Worm (Caenorhabditis elegans) whole organism, mixed stage, embryonic: Measurements from ENCODE around the gene scl-9.
A peak's percentile ranks its signal among the peaks of the same experiment; 100 is the strongest.

Source experiments
- M03D4.4 ChIP-seq: sonication (generic microtip); optimal IDR thresholded peaks from 2 replicates; lab custom pipeline; 2017; ENCODE audit warnings: mild to moderate bottlenecking, missing genetic modification characterization, missing compliant biosample characterization
- bed-3 ChIP-seq: fragments of 200-800 bp; sonication (Bioruptor generic); optimal IDR thresholded peaks from 3 replicates; lab custom pipeline; 2018; ENCODE audit warnings: mild to moderate bottlenecking, missing genetic modification characterization, moderate library complexity, missing compliant biosample characterization
- blmp-1 ChIP-seq: fragments of 150-350 bp; optimal IDR thresholded peaks from 2 replicates; lab custom pipeline; 2014; ENCODE audit warnings: missing biosample characterization, missing genetic modification characterization
- ceh-39 ChIP-seq: fragments of 150-350 bp; optimal IDR thresholded peaks from 2 replicates; lab custom pipeline; 2014; ENCODE audit warnings: missing biosample characterization, missing genetic modification characterization
- ceh-43 ChIP-seq: fragments of 200-800 bp; sonication (Bioruptor generic); optimal IDR thresholded peaks from 2 replicates; lab custom pipeline; 2018; ENCODE audit warnings: mild to moderate bottlenecking, missing genetic modification characterization, moderate library complexity, missing compliant biosample characterization
- ceh-83 ChIP-seq: fragments of 200-800 bp; sonication (Bioruptor generic); optimal IDR thresholded peaks from 2 replicates; lab custom pipeline; 2018; ENCODE audit warnings: mild to moderate bottlenecking, missing genetic modification characterization, missing compliant biosample characterization
- ces-1 ChIP-seq: fragments of 150-350 bp; optimal IDR thresholded peaks from 2 replicates; lab custom pipeline; 2014; ENCODE audit warnings: missing biosample characterization, missing genetic modification reagents, missing genetic modification characterization
- cnd-1 ChIP-seq: fragments of 200-800 bp; sonication (Bioruptor generic); optimal IDR thresholded peaks from 2 replicates; lab custom pipeline; 2018; ENCODE audit warnings: mild to moderate bottlenecking, missing genetic modification characterization, missing compliant biosample characterization
- drap-1 ChIP-seq: fragments of 200-800 bp; sonication (Bioruptor generic); optimal IDR thresholded peaks from 3 replicates; lab custom pipeline; 2018; ENCODE audit warnings: mild to moderate bottlenecking, missing genetic modification characterization, missing compliant biosample characterization
- elt-1 ChIP-seq: sonication (generic microtip); optimal IDR thresholded peaks from 2 replicates; lab custom pipeline; 2017; ENCODE audit warnings: missing genetic modification characterization, mild to moderate bottlenecking, missing compliant biosample characterization, antibody characterized with exemption, moderate library complexity, borderline replicate concordance; ENCODE audit not compliant: insufficient read depth
- elt-3 ChIP-seq: fragments of 150-350 bp; optimal IDR thresholded peaks from 2 replicates; lab custom pipeline; 2014; ENCODE audit warnings: missing biosample characterization, missing genetic modification characterization
- flh-1 ChIP-seq: fragments of 200-800 bp; sonication (Bioruptor generic); optimal IDR thresholded peaks from 2 replicates; lab custom pipeline; 2018; ENCODE audit warnings: mild to moderate bottlenecking, missing genetic modification characterization, moderate library complexity, missing compliant biosample characterization
- ham-2 ChIP-seq: fragments of 200-800 bp; sonication (Bioruptor generic); optimal IDR thresholded peaks from 2 replicates; lab custom pipeline; 2018; ENCODE audit warnings: mild to moderate bottlenecking, missing genetic modification characterization, missing compliant biosample characterization
- hlh-1 ChIP-seq: fragments of 150-350 bp; optimal IDR thresholded peaks from 2 replicates; lab custom pipeline; 2014; ENCODE audit warnings: missing biosample characterization, missing genetic modification reagents, missing genetic modification characterization
- lin-13 ChIP-seq: fragments of 150-350 bp; optimal IDR thresholded peaks from 2 replicates; lab custom pipeline; 2014; ENCODE audit warnings: missing biosample characterization, missing genetic modification characterization
- lin-32 ChIP-seq: fragments of 200-800 bp; sonication (Bioruptor generic); optimal IDR thresholded peaks from 2 replicates; lab custom pipeline; 2018; ENCODE audit warnings: mild to moderate bottlenecking, missing genetic modification characterization, missing compliant biosample characterization
- lsy-2 ChIP-seq: fragments of 150-350 bp; optimal IDR thresholded peaks from 2 replicates; lab custom pipeline; 2014; ENCODE audit warnings: missing biosample characterization, missing genetic modification characterization
- mab-5 ChIP-seq: fragments of 150-350 bp; optimal IDR thresholded peaks from 2 replicates; lab custom pipeline; 2014; ENCODE audit warnings: missing biosample characterization, missing genetic modification characterization
- mep-1 ChIP-seq: fragments of 150-350 bp; optimal IDR thresholded peaks from 2 replicates; lab custom pipeline; 2017; ENCODE audit warnings: missing biosample characterization, missing genetic modification reagents, missing genetic modification characterization, inconsistent platforms
- mls-2 ChIP-seq: sonication (generic microtip); optimal IDR thresholded peaks from 2 replicates; lab custom pipeline; 2016; ENCODE audit warnings: mild to moderate bottlenecking, missing genetic modification characterization, moderate library complexity, missing compliant biosample characterization
- nhr-12 ChIP-seq: fragments of 150-350 bp; optimal IDR thresholded peaks from 2 replicates; lab custom pipeline; 2014; ENCODE audit warnings: missing biosample characterization, missing genetic modification characterization
- nhr-2 ChIP-seq: fragments of 150-350 bp; optimal IDR thresholded peaks from 2 replicates; lab custom pipeline; 2014; ENCODE audit warnings: missing biosample characterization, missing genetic modification characterization
- nhr-237 ChIP-seq: fragments of 150-350 bp; optimal IDR thresholded peaks from 2 replicates; lab custom pipeline; 2014; ENCODE audit warnings: missing biosample characterization, missing genetic modification characterization
- nhr-28 ChIP-seq: fragments of 150-350 bp; optimal IDR thresholded peaks from 2 replicates; lab custom pipeline; 2014; ENCODE audit warnings: missing biosample characterization, missing genetic modification characterization
- nhr-76 ChIP-seq: sonication (generic microtip); optimal IDR thresholded peaks from 2 replicates; lab custom pipeline; 2017; ENCODE audit warnings: missing biosample characterization, missing genetic modification characterization
- pha-4 ChIP-seq: fragments of 150-350 bp; optimal IDR thresholded peaks from 2 replicates; lab custom pipeline; 2018; ENCODE audit warnings: missing biosample characterization, missing genetic modification reagents, missing genetic modification characterization
- sem-2 ChIP-seq: fragments of 200-800 bp; sonication (Bioruptor generic); optimal IDR thresholded peaks from 2 replicates; lab custom pipeline; 2018; ENCODE audit warnings: mild to moderate bottlenecking, missing genetic modification characterization, missing compliant biosample characterization
- sptf-1 ChIP-seq: sonication (generic microtip); optimal IDR thresholded peaks from 2 replicates; lab custom pipeline; 2017; ENCODE audit warnings: mild to moderate bottlenecking, missing genetic modification characterization, moderate library complexity, missing compliant biosample characterization
- tbx-8 ChIP-seq: fragments of 200-800 bp; sonication (Bioruptor generic); optimal IDR thresholded peaks from 2 replicates; lab custom pipeline; 2018; ENCODE audit warnings: mild to moderate bottlenecking, missing genetic modification characterization, moderate library complexity, missing compliant biosample characterization
- unc-120 ChIP-seq: sonication (generic microtip); optimal IDR thresholded peaks from 2 replicates; lab custom pipeline; 2017; ENCODE audit warnings: missing genetic modification characterization, missing compliant biosample characterization; ENCODE audit not compliant: poor library complexity, severe bottlenecking
- unc-39 ChIP-seq: fragments of 150-350 bp; optimal IDR thresholded peaks from 2 replicates; lab custom pipeline; 2014; ENCODE audit warnings: missing biosample characterization, missing genetic modification characterization
- unc-62 ChIP-seq: fragments of 150-350 bp; optimal IDR thresholded peaks from 2 replicates; lab custom pipeline; 2014; ENCODE audit warnings: missing biosample characterization, missing genetic modification reagents, missing genetic modification characterization
- zip-8 ChIP-seq: fragments of 150-350 bp; optimal IDR thresholded peaks from 2 replicates; lab custom pipeline; 2014; ENCODE audit warnings: missing biosample characterization, missing genetic modification characterization
- ztf-11 ChIP-seq: fragments of 150-350 bp; optimal IDR thresholded peaks from 2 replicates; lab custom pipeline; 2014; ENCODE audit warnings: missing biosample characterization, missing genetic modification characterization

Gene scl-9

DNA sequence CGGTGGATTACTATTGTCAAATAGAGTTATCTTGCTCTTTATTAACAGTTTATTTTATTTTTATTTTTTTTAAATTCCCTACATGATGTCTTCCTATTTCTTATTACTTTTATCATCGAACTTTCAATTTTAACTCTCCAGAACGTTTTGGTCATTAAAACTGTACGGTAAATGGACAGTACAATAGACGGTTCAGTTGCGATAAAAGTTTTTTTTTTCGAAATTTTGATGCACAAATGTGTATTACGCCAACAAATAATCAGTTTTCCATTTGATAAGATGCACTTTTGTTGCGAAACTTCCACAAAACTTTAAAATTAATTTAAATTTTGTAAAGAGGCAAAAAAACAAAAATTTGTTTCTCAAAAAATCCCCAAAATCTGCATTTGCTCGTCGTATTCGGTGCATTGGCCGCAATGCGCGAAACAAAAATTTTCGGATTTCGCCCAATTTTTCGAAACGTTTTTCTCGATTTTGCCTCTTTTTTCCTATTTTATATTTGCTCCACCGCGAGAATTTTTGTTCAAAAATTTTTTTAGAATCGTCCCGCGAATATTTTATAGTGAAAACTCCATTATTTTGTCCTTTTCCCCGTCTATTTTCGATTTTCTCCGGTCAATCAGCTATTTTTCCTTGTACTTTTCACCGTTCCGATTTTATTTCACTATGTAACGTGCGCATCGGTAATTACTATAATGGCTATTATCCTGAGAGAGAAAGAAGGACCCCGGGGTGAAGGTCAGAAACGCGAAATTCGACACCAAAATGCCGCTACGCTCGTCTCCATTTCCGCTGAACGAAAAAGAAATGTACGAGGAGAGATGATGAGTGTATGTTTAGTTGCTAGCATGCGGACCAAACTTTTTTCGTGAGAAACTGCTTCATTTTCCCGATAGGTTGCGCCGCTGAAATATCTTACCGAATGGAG lies 17.9 kb upstream of the scl-9 start:
- TF ChIP-seq nhr-12 (no peak), zip-8 (tag; lab: Kevin White, UChicago) (no peak), unc-39 (tag; lab: Kevin White, UChicago) (peak; percentile 93), sptf-1 (tag; lab: Kevin White, UChicago) (no peak), ham-2 (GFP tag; lab: Kevin White, UChicago) (peak; percentile 2), elt-3 (tag; lab: Kevin White, UChicago) (no peak), M03D4.4 (tag; lab: Kevin White, UChicago) (no peak), flh-1 (GFP tag; lab: Kevin White, UChicago) (no peak), sem-2 (GFP tag; lab: Kevin White, UChicago) (no peak), lin-32 (GFP tag; lab: Kevin White, UChicago) (no peak), nhr-28 (no peak), nhr-237 (no peak), mls-2 (tag; lab: Kevin White, UChicago) (no peak)

DNA sequence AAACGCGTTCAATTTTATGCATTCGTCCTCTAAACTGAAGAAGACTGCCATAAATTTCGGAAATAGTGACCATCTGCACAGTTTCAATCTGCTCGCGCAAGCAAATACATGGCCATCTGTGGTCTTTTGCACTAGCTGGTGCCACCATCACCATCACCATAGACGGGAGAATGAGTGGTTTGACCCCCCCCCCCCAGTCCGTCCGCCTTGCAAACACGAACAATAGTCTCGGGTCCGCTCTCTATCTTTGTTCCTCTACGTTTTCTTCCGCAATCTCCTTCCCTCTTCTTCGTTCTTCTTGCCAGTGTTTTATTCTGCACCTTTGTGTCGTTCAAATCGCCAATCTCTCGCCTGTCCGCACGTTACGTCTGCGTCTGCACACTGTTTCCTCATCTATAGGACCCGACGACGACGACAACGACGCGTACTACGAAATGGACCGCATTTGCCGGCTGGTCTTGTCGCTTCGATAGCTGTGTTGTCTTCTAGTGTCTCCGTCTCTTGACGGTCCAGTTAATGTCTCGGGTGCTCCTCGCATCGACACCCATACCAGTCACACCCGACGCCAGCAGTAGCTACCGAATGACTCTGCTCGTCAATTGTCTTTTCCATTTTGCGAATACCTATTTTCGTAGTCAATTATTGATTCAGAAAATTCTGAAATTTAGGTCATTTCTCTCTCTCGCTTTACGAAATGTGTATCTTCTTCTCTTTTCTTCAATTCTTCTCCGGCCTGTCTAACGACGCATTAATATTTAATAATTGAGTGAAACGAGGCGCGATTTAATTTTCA lies 17.1 kb upstream of the scl-9 start:
- no peak for TF ChIP-seq ztf-11 (tag; lab: Kevin White, UChicago)
- no peak for TF ChIP-seq blmp-1 (tag; lab: Kevin White, UChicago)
- TF ChIP-seq ceh-39 = peak; percentile 1
- no peak for TF ChIP-seq flh-1 (GFP tag; lab: Kevin White, UChicago)
- peak; percentile 20 for TF ChIP-seq nhr-2 (tag; lab: Kevin White, UChicago)
- peak; percentile 93 for TF ChIP-seq cnd-1 (tag; lab: Kevin White, UChicago)
- TF ChIP-seq nhr-76 (tag; lab: Kevin White, UChicago) = no peak
- peak; percentile 43 for TF ChIP-seq nhr-12
- TF ChIP-seq lin-13 (tag; lab: Kevin White, UChicago) = peak; percentile 22
- no peak for TF ChIP-seq mep-1 (tag; lab: Kevin White, UChicago)
- TF ChIP-seq unc-120 (tag; lab: Kevin White, UChicago) = peak; percentile 48
- TF ChIP-seq M03D4.4 (tag; lab: Kevin White, UChicago) = peak; percentile 9
- no peak for TF ChIP-seq pha-4
- TF ChIP-seq lin-32 (GFP tag; lab: Kevin White, UChicago) = peak; percentile 73
- peak; percentile 18 for TF ChIP-seq hlh-1 (tag; lab: Kevin White, UChicago)
- peak; percentile 50 for TF ChIP-seq unc-62 (GFP tag; lab: Kevin White, UChicago)
- peak; percentile 40 for TF ChIP-seq drap-1
- TF ChIP-seq ces-1 (GFP tag; lab: Kevin White, UChicago) = peak; percentile 46
- no peak for TF ChIP-seq ceh-43 (GFP tag; lab: Kevin White, UChicago)
- no peak for TF ChIP-seq zip-8 (tag; lab: Kevin White, UChicago)
- peak; percentile 60 for TF ChIP-seq ham-2 (GFP tag; lab: Kevin White, UChicago)
- TF ChIP-seq bed-3 (GFP tag; lab: Kevin White, UChicago) = no peak
- no peak for TF ChIP-seq nhr-28
- TF ChIP-seq nhr-237 = no peak
- no peak for TF ChIP-seq elt-1 (tag; lab: Kevin White, UChicago)
- TF ChIP-seq unc-39 (tag; lab: Kevin White, UChicago) = no peak
- TF ChIP-seq elt-3 (tag; lab: Kevin White, UChicago) = no peak
- TF ChIP-seq sptf-1 (tag; lab: Kevin White, UChicago) = peak; percentile 45
- peak; percentile 60 for TF ChIP-seq ceh-83 (GFP tag; lab: Kevin White, UChicago)
- no peak for TF ChIP-seq tbx-8 (GFP tag; lab: Kevin White, UChicago)
- no peak for TF ChIP-seq mab-5 (tag; lab: Kevin White, UChicago)
- peak; percentile 46 for TF ChIP-seq mls-2 (tag; lab: Kevin White, UChicago)
- no peak for TF ChIP-seq lsy-2
